Worm (Caenorhabditis elegans): ENCODE data around the gene idpp-8.

DNA sequence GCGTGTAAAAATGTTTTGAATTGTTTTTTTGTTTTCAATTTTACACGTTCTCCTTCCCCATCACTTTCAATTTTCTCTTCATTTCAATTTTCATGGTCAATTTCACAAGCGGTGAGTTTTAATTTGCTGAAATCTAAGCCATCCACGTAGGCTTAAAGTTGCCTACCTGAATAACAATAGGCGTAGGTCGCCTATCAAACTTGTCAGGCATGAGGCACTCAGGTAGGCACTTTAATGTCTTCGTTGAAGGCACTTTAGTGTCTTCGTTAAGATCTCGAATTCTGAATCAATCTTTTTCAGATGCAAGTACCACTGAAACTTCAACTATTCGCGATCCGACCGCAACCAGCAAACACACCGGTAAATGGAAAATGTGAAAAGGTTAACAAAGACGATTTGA, 6.0 kb upstream of the idpp-8 start, which contains the start of gene ZK970.8:
- TF ChIP-seq C34F6.9 (tag; optimal IDR thresholded peaks at IDR 0.05) (no peak), nhr-6 (tag; optimal IDR thresholded peaks at IDR 0.05) (no peak), nhr-10 (tag; optimal IDR thresholded peaks at IDR 0.05) (no peak), ZK546.5 (tag; optimal IDR thresholded peaks at IDR 0.05) (no peak), nhr-129 (tag; optimal IDR thresholded peaks at IDR 0.05) (no peak), unc-39 (tag; optimal IDR thresholded peaks at IDR 0.05) (no peak), nhr-237 (tag; optimal IDR thresholded peaks at IDR 0.05) (no peak), egl-27 (tag; optimal IDR thresholded peaks at IDR 0.05) (no peak), ceh-82 (tag; optimal IDR thresholded peaks at IDR 0.05) (no peak), elt-3 (tag; optimal IDR thresholded peaks at IDR 0.05) (no peak), lin-39 (tag; optimal IDR thresholded peaks at IDR 0.05) (no peak), crh-2 (tag; optimal IDR thresholded peaks at IDR 0.05) (no peak), snpc-4 (tag; optimal IDR thresholded peaks at IDR 0.05) (no peak), mdl-1 (tag; optimal IDR thresholded peaks at IDR 0.05) (no peak)

Measured in whole organism, L2 larva.